Fruit fly (Drosophila melanogaster) whole organism, embryonic: ENCODE measurements around the gene CG31817.
A peak's percentile ranks its signal among the peaks of the same experiment; 100 is the strongest.

Source experiments
- Asciz ChIP-seq: fragments of 200-800 bp; sonication (Bioruptor generic); optimal IDR thresholded peaks from 2 replicates; lab custom pipeline; 2017; ENCODE audit warnings: missing biosample characterization, mild to moderate bottlenecking, missing genetic modification characterization, missing genetic modification reagents
- CG10274 ChIP-seq: fragments of 200-800 bp; sonication (Bioruptor generic); optimal IDR thresholded peaks from 3 replicates; lab custom pipeline; 2017; ENCODE audit warnings: missing biosample characterization, mild to moderate bottlenecking, missing genetic modification characterization
- CG10321 ChIP-seq: fragments of 200-800 bp; sonication (Bioruptor generic); IDR thresholded peaks from 2 replicates; pipeline ENCODE4 v1.3.6; 2022; ENCODE audit warnings: missing biosample characterization, missing genetic modification characterization
- CG11696 ChIP-seq: fragments of 200-800 bp; sonication (Bioruptor generic); IDR thresholded peaks from 2 replicates; pipeline ENCODE4 v1.3.6; 2022; ENCODE audit warnings: missing biosample characterization, missing genetic modification characterization
- CG12236 ChIP-seq: fragments of 200-800 bp; sonication (Bioruptor generic); optimal IDR thresholded peaks from 2 replicates; lab custom pipeline; 2016; ENCODE audit warnings: missing biosample characterization, missing genetic modification characterization
- CG14710 ChIP-seq: fragments of 200-800 bp; sonication (Bioruptor generic); optimal IDR thresholded peaks from 3 replicates; lab custom pipeline; 2019; ENCODE audit warnings: missing biosample characterization, mild to moderate bottlenecking, missing genetic modification characterization, moderate library complexity
- CG1529 ChIP-seq: fragments of 200-800 bp; sonication (Bioruptor generic); optimal IDR thresholded peaks from 3 replicates; lab custom pipeline; 2018; ENCODE audit warnings: missing biosample characterization, missing genetic modification characterization
- CG17829 ChIP-seq: fragments of 200-800 bp; optimal IDR thresholded peaks from 2 replicates; lab custom pipeline; 2019; ENCODE audit warnings: missing biosample characterization, mild to moderate bottlenecking, missing genetic modification characterization, moderate library complexity
- CG2116 ChIP-seq: fragments of 200-800 bp; sonication (Bioruptor generic); optimal IDR thresholded peaks from 3 replicates; lab custom pipeline; 2018; ENCODE audit warnings: missing biosample characterization, mild to moderate bottlenecking, missing genetic modification characterization
- CG2199 ChIP-seq: fragments of 200-800 bp; sonication (Bioruptor generic); IDR thresholded peaks from 3 replicates; pipeline ENCODE4 v1.3.6; 2022; ENCODE audit warnings: missing biosample characterization, missing genetic modification characterization
- CG31388 ChIP-seq: fragments of 200-800 bp; sonication (Bioruptor generic); optimal IDR thresholded peaks from 2 replicates; lab custom pipeline; 2016; ENCODE audit warnings: missing biosample characterization, missing genetic modification characterization
- CG32532 ChIP-seq: fragments of 200-800 bp; sonication (Bioruptor generic); IDR thresholded peaks from 2 replicates; pipeline ENCODE4 v1.3.6; 2022; ENCODE audit warnings: missing biosample characterization, missing genetic modification characterization
- CG4328 ChIP-seq: fragments of 200-800 bp; sonication (Bioruptor generic); optimal IDR thresholded peaks from 3 replicates; lab custom pipeline; 2017; ENCODE audit warnings: missing biosample characterization, missing genetic modification reagents, missing genetic modification characterization
- CG4360 ChIP-seq: fragments of 200-800 bp; sonication (Bioruptor generic); IDR thresholded peaks from 2 replicates; pipeline ENCODE4 v1.3.6; 2022; ENCODE audit warnings: missing biosample characterization, missing genetic modification characterization
- CG4820 ChIP-seq: fragments of 200-800 bp; sonication (Bioruptor generic); optimal IDR thresholded peaks from 3 replicates; lab custom pipeline; 2016; ENCODE audit warnings: missing biosample characterization, missing genetic modification characterization
- CG5180 ChIP-seq: fragments of 200-800 bp; sonication (Bioruptor generic); optimal IDR thresholded peaks from 3 replicates; lab custom pipeline; 2017; ENCODE audit warnings: missing biosample characterization, missing genetic modification characterization, mild to moderate bottlenecking, moderate library complexity, missing genetic modification reagents
- CG6175 ChIP-seq: fragments of 200-800 bp; sonication (Bioruptor generic); IDR thresholded peaks from 3 replicates; pipeline ENCODE4 v1.3.6; 2022; ENCODE audit warnings: missing biosample characterization, missing genetic modification characterization
- CG6272 ChIP-seq: fragments of 200-800 bp; sonication (Bioruptor generic); IDR thresholded peaks from 2 replicates; pipeline ENCODE4 v1.3.6; 2022; ENCODE audit warnings: missing biosample characterization, missing genetic modification characterization
- CG7928 ChIP-seq: fragments of 200-800 bp; sonication (Bioruptor generic); optimal IDR thresholded peaks from 2 replicates; lab custom pipeline; 2017; ENCODE audit warnings: missing biosample characterization, mild to moderate bottlenecking, missing genetic modification characterization
- CG7987 ChIP-seq: fragments of 200-800 bp; sonication (Bioruptor generic); optimal IDR thresholded peaks from 2 replicates; lab custom pipeline; 2018; ENCODE audit warnings: missing biosample characterization, mild to moderate bottlenecking, missing genetic modification characterization, moderate library complexity
- CG8281 ChIP-seq: fragments of 200-800 bp; sonication (Bioruptor generic); optimal IDR thresholded peaks from 2 replicates; lab custom pipeline; 2018; ENCODE audit warnings: missing biosample characterization, mild to moderate bottlenecking, missing genetic modification characterization, moderate library complexity
- Camta ChIP-seq: fragments of 200-800 bp; sonication (Bioruptor generic); optimal IDR thresholded peaks from 2 replicates; lab custom pipeline; 2016; ENCODE audit warnings: missing biosample characterization, missing genetic modification characterization
- Deaf1 ChIP-seq: fragments of 200-800 bp; optimal IDR thresholded peaks from 3 replicates; lab custom pipeline; 2019; ENCODE audit warnings: missing biosample characterization, mild to moderate bottlenecking, missing genetic modification characterization, moderate library complexity
- E2f1 ChIP-seq: fragments of 200-800 bp; sonication (Bioruptor generic); IDR thresholded peaks from 2 replicates; pipeline ENCODE4 v1.3.6; 2022; ENCODE audit warnings: missing biosample characterization, missing genetic modification characterization
- H15 ChIP-seq: fragments of 200-800 bp; sonication (Bioruptor generic); IDR thresholded peaks from 3 replicates; pipeline ENCODE4 v1.3.6; 2022; ENCODE audit warnings: missing biosample characterization, missing genetic modification characterization
- HmgD ChIP-seq: fragments of 200-800 bp; sonication (Bioruptor generic); optimal IDR thresholded peaks from 3 replicates; lab custom pipeline; 2016; ENCODE audit warnings: missing biosample characterization, missing genetic modification characterization
- Hmx ChIP-seq: fragments of 200-800 bp; sonication (Bioruptor generic); optimal IDR thresholded peaks from 2 replicates; lab custom pipeline; 2016; ENCODE audit warnings: missing biosample characterization, missing genetic modification characterization
- Hsf ChIP-seq: fragments of 200-800 bp; sonication (Bioruptor generic); optimal IDR thresholded peaks from 3 replicates; lab custom pipeline; 2016; ENCODE audit warnings: missing biosample characterization, missing genetic modification characterization
- NC2α ChIP-seq: fragments of 200-800 bp; sonication (Bioruptor generic); optimal IDR thresholded peaks from 2 replicates; lab custom pipeline; 2016; ENCODE audit warnings: missing biosample characterization, missing genetic modification characterization
- Nf-YA ChIP-seq: fragments of 200-800 bp; sonication (Bioruptor generic); IDR thresholded peaks from 2 replicates; pipeline ENCODE4 v1.3.6; 2022; ENCODE audit warnings: missing biosample characterization, missing genetic modification characterization
- Sox100B ChIP-seq: fragments of 200-800 bp; sonication (Bioruptor generic); optimal IDR thresholded peaks from 3 replicates; lab custom pipeline; 2018; ENCODE audit warnings: missing biosample characterization, mild to moderate bottlenecking, missing genetic modification characterization
- TFAM ChIP-seq: fragments of 200-800 bp; sonication (Bioruptor generic); optimal IDR thresholded peaks from 2 replicates; lab custom pipeline; 2017; ENCODE audit warnings: missing biosample characterization, missing genetic modification characterization, inconsistent platforms
- abd-A ChIP-seq: fragments of 200-800 bp; sonication (Bioruptor generic); optimal IDR thresholded peaks from 3 replicates; lab custom pipeline; 2019; ENCODE audit warnings: missing biosample characterization, mild to moderate bottlenecking, missing genetic modification characterization, moderate library complexity
- ato ChIP-seq: fragments of 200-800 bp; sonication (Bioruptor generic); IDR thresholded peaks from 2 replicates; pipeline ENCODE4 v1.3.6; 2022; ENCODE audit warnings: missing biosample characterization, missing genetic modification characterization; ENCODE audit not compliant: partially characterized antibody
- bigmax ChIP-seq: fragments of 200-800 bp; sonication (Bioruptor generic); optimal IDR thresholded peaks from 2 replicates; lab custom pipeline; 2018; ENCODE audit warnings: missing biosample characterization, mild to moderate bottlenecking, missing genetic modification characterization
- chif ChIP-seq, 2 experiments: fragments of 200-800 bp; sonication (Bioruptor generic); optimal IDR thresholded peaks; 3 replicates each; lab custom pipeline; 2016; ENCODE audit warnings: missing biosample characterization in 2 of 2, missing genetic modification characterization in 2 of 2
- exex ChIP-seq: fragments of 200-800 bp; sonication (Bioruptor generic); optimal IDR thresholded peaks from 4 replicates; lab custom pipeline; 2018; ENCODE audit warnings: missing biosample characterization, mild to moderate bottlenecking, missing genetic modification characterization, moderate library complexity
- fru ChIP-seq: fragments of >200 bp; optimal IDR thresholded peaks from 2 replicates; lab custom pipeline; 2017
- ftz-f1 ChIP-seq: fragments of 200-800 bp; sonication (Bioruptor generic); optimal IDR thresholded peaks from 2 replicates; lab custom pipeline; 2016; ENCODE audit warnings: missing biosample characterization, missing genetic modification characterization
- grn ChIP-seq: fragments of 200-800 bp; sonication (Bioruptor generic); optimal IDR thresholded peaks from 3 replicates; lab custom pipeline; 2017; ENCODE audit warnings: missing biosample characterization, missing genetic modification characterization
- jumu ChIP-seq: fragments of 200-800 bp; sonication (Bioruptor generic); optimal IDR thresholded peaks from 3 replicates; lab custom pipeline; 2016; ENCODE audit warnings: missing biosample characterization, missing genetic modification characterization
- klu ChIP-seq: fragments of 200-800 bp; sonication (Bioruptor generic); IDR thresholded peaks from 2 replicates; pipeline ENCODE4 v1.3.6; 2022; ENCODE audit warnings: missing biosample characterization, missing genetic modification characterization
- nom ChIP-seq: fragments of 200-800 bp; sonication (Bioruptor generic); optimal IDR thresholded peaks from 2 replicates; lab custom pipeline; 2017; ENCODE audit warnings: missing biosample characterization, missing genetic modification characterization, mild to moderate bottlenecking, moderate library complexity, missing genetic modification reagents
- org-1 ChIP-seq: fragments of 200-800 bp; sonication (Bioruptor generic); optimal IDR thresholded peaks from 2 replicates; lab custom pipeline; 2017; ENCODE audit warnings: missing biosample characterization, missing genetic modification characterization
- sc ChIP-seq, 3 experiments: fragments of >200 bp in 2 of 3; fragments of 200-800 bp in 1 of 3; sonication (Bioruptor generic) in 1 of 3; optimal IDR thresholded peaks; 2 replicates in 2 of 3; 3 replicates in 1 of 3; lab custom pipeline; 2017; ENCODE audit warnings: mild to moderate bottlenecking in 1 of 3, missing biosample characterization in 1 of 3, missing genetic modification characterization in 1 of 3, missing genetic modification reagents in 1 of 3
- sens-2 ChIP-seq: fragments of 200-800 bp; sonication (Bioruptor generic); IDR thresholded peaks from 2 replicates; pipeline ENCODE4 v1.3.6; 2022; ENCODE audit warnings: missing biosample characterization, missing genetic modification characterization
- slou ChIP-seq: fragments of 200-800 bp; sonication (Bioruptor generic); optimal IDR thresholded peaks from 3 replicates; lab custom pipeline; 2016; ENCODE audit warnings: missing biosample characterization, missing genetic modification characterization
- tio ChIP-seq: fragments of 200-800 bp; sonication (Bioruptor generic); optimal IDR thresholded peaks from 2 replicates; lab custom pipeline; 2017; ENCODE audit warnings: missing biosample characterization, missing genetic modification characterization, inconsistent platforms
- tx ChIP-seq: fragments of 200-800 bp; sonication (Bioruptor generic); optimal IDR thresholded peaks from 2 replicates; lab custom pipeline; 2016; ENCODE audit warnings: missing biosample characterization, missing genetic modification characterization

The CG31817 gene

dm6 chr2L:16352585-16353580, 15.2 kb upstream of the CG31817 start, which contains the start of the genes Hyls1, chif and CG4455 (continued):
- TF ChIP-seq CG2116, result peak; percentile 88
- TF ChIP-seq CG10321 (GFP tag; lab: Robert Waterston, UW), result no peak
- no peak for TF ChIP-seq jumu (GFP tag; lab: Kevin White, UChicago)
- no peak for TF ChIP-seq TFAM (GFP tag; lab: Kevin White, UChicago)
- TF ChIP-seq CG6175 (GFP tag; lab: Robert Waterston, UW), result 0 out of 3 replicates have a peak, but pooled peaks have one; percentile 7
- TF ChIP-seq nom (GFP tag; lab: Kevin White, UChicago), result no peak
- peak; percentile 65; the same call in 1 of the 2 replicates for TF ChIP-seq ato (GFP tag; lab: Robert Waterston, UW)
- peak; percentile 57 for TF ChIP-seq CG7928 (GFP tag; lab: Kevin White, UChicago)
- TF ChIP-seq CG10274 (GFP tag; lab: Kevin White, UChicago), result no peak
- no peak for TF ChIP-seq E2f1 (GFP tag; lab: Robert Waterston, UW)
- no peak for TF ChIP-seq tx (GFP tag; lab: Kevin White, UChicago)
- TF ChIP-seq H15 (GFP tag; lab: Robert Waterston, UW), result no peak
- no peak for TF ChIP-seq Hsf (GFP tag; lab: Kevin White, UChicago)
- no peak for TF ChIP-seq NC2α (GFP tag; lab: Kevin White, UChicago)
- TF ChIP-seq CG14710 (tag; lab: Kevin White, UChicago), result peak; percentile 78
- no peak for TF ChIP-seq CG12236 (GFP tag; lab: Kevin White, UChicago)
- peak; percentile 50 for TF ChIP-seq Sox100B
- TF ChIP-seq CG8281 (tag; lab: Kevin White, UChicago), result no peak
- TF ChIP-seq CG6272 (GFP tag; lab: Robert Waterston, UW), result no peak
- TF ChIP-seq CG7987 (GFP tag; lab: Kevin White, UChicago), result no peak
- no peak for TF ChIP-seq CG31388 (GFP tag; lab: Kevin White, UChicago)
- peak; percentile 25 for TF ChIP-seq CG5180 (GFP tag; lab: Kevin White, UChicago)
- no peak for TF ChIP-seq klu (GFP tag; lab: Robert Waterston, UW)
- peak; percentile 0 for TF ChIP-seq CG4328 (GFP tag; lab: Kevin White, UChicago)
- TF ChIP-seq CG4820 (GFP tag; lab: Kevin White, UChicago), result no peak
- TF ChIP-seq HmgD (GFP tag; lab: Kevin White, UChicago), result no peak
- no peak for TF ChIP-seq tio
- peak; percentile 25 for TF ChIP-seq abd-A (tag; lab: Kevin White, UChicago)
- no peak for TF ChIP-seq Camta (GFP tag; lab: Kevin White, UChicago)
- TF ChIP-seq sens-2 (GFP tag; lab: Robert Waterston, UW), result no peak
- peak; percentile 4 to 26 for TF ChIP-seq chif (GFP tag; optimal IDR thresholded peaks at IDR 0.05; lab: Kevin White, UChicago)
- TF ChIP-seq slou (GFP tag; lab: Kevin White, UChicago), result peak; percentile 13
- no peak for TF ChIP-seq CG2199
- no peak for TF ChIP-seq Nf-YA
- peak; percentile 26; the same call in 1 of the 2 replicates for TF ChIP-seq CG32532 (GFP tag; lab: Robert Waterston, UW)
- peak; percentile 64 for TF ChIP-seq grn (GFP tag; lab: Kevin White, UChicago)
- TF ChIP-seq CG4360 (GFP tag; lab: Robert Waterston, UW), result no peak
- TF ChIP-seq CG11696 (GFP tag; lab: Robert Waterston, UW), result no peak
- peak; percentile 29 for TF ChIP-seq CG1529 (GFP tag; lab: Kevin White, UChicago)
- no peak for TF ChIP-seq sc (optimal IDR thresholded peaks at IDR 0.05; lab: Kevin White, UChicago)
- no peak for TF ChIP-seq sc (GFP tag; optimal IDR thresholded peaks at IDR 0.05; lab: Kevin White, UChicago)
- peak; percentile 32 for TF ChIP-seq Asciz (GFP tag; lab: Kevin White, UChicago)
- no peak for TF ChIP-seq Hmx
- TF ChIP-seq bigmax (GFP tag; lab: Kevin White, UChicago), result no peak
- TF ChIP-seq exex (tag; lab: Kevin White, UChicago), result peak; percentile 19
- peak; percentile 70 for TF ChIP-seq CG17829 (tag; lab: Kevin White, UChicago)
- peak; percentile 61 for TF ChIP-seq Deaf1 (tag; lab: Kevin White, UChicago)
- no peak for TF ChIP-seq org-1
- TF ChIP-seq fru (lab: Kevin White, UChicago), result no peak
- no peak for TF ChIP-seq ftz-f1 (GFP tag; lab: Kevin White, UChicago)
